Worm (Caenorhabditis elegans): ENCODE measurements around the gene nrf-5.

ce11 chrV:13787225-13787898 is 40.7 kb upstream of the nrf-5 start, which contains the start of the genes F53C11.4 and F53C11.5:
- no peak for TF ChIP-seq him-1 (tag; optimal IDR thresholded peaks at IDR 0.05)
- peak; percentile 3 for TF ChIP-seq W03F9.2 (tag; optimal IDR thresholded peaks at IDR 0.05)
- no peak for TF ChIP-seq dao-5 (tag; optimal IDR thresholded peaks at IDR 0.05)
